Worm (Caenorhabditis elegans) whole organism, L1 larva: ENCODE data around the gene C35D10.3.

Experiments used
- aha-1 ChIP-seq: fragments of 150-350 bp; optimal IDR thresholded peaks from 2 replicates; lab custom pipeline; 2014; ENCODE audit warnings: missing biosample characterization, missing genetic modification characterization
- aly-2 ChIP-seq: fragments of 150-350 bp; optimal IDR thresholded peaks from 2 replicates; lab custom pipeline; 2014; ENCODE audit warnings: missing biosample characterization, missing genetic modification characterization
- blmp-1 ChIP-seq: fragments of 150-350 bp; optimal IDR thresholded peaks from 2 replicates; lab custom pipeline; 2014; ENCODE audit warnings: missing biosample characterization, missing genetic modification characterization
- elt-3 ChIP-seq, 6 experiments: fragments of 150-350 bp in 1 of 6; sonication (generic microtip); optimal IDR thresholded peaks; 2 replicates each; lab custom pipeline; 2017 to 2018; ENCODE audit warnings: missing biosample characterization in 6 of 6, missing genetic modification characterization in 6 of 6, inconsistent platforms in 1 of 6
- lsy-2 ChIP-seq, 2 experiments: fragments of 150-350 bp; optimal IDR thresholded peaks; 2 replicates each; lab custom pipeline; 2014; ENCODE audit warnings: missing biosample characterization in 2 of 2, missing genetic modification characterization in 2 of 2
- mab-9 ChIP-seq: fragments of 200-800 bp; sonication (Bioruptor generic); IDR thresholded peaks from 2 replicates; pipeline ENCODE4 v1.3.6; 2022; ENCODE audit warnings: missing genetic modification reagents, missing genetic modification characterization, missing compliant biosample characterization
- nhr-28 ChIP-seq: fragments of 150-350 bp; optimal IDR thresholded peaks from 2 replicates; lab custom pipeline; 2014; ENCODE audit warnings: missing biosample characterization, missing genetic modification characterization
- nhr-76 ChIP-seq: sonication (generic microtip); optimal IDR thresholded peaks from 2 replicates; lab custom pipeline; 2017; ENCODE audit warnings: missing biosample characterization, missing genetic modification characterization
- unc-62 ChIP-seq: fragments of 150-350 bp; optimal IDR thresholded peaks from 2 replicates; lab custom pipeline; 2014; ENCODE audit warnings: missing biosample characterization, missing genetic modification reagents, missing genetic modification characterization

- TF ChIP-seq nhr-28 (tag; lab: Kevin White, UChicago) (no peak), aly-2 (tag; lab: Kevin White, UChicago) (no peak), mab-9 (no peak), nhr-76 (tag; lab: Kevin White, UChicago) (no peak), aha-1 (tag; lab: Kevin White, UChicago) (no peak), unc-62 (GFP tag; lab: Kevin White, UChicago) (no peak), lsy-2 (tag; optimal IDR thresholded peaks at IDR 0.05; lab: Kevin White, UChicago) (no peak), blmp-1 (tag; lab: Kevin White, UChicago) (no peak), elt-3 (tag; optimal IDR thresholded peaks at IDR 0.05; lab: Kevin White, UChicago) (no peak)
Measured at ce11 chrIII:4874671-4875070, 6.0 kb downstream of the C35D10.3 start, which contains the start of gene C35D10.12.
